Fruit fly (Drosophila melanogaster): ENCODE results near the gene Ir67b.

DNA sequence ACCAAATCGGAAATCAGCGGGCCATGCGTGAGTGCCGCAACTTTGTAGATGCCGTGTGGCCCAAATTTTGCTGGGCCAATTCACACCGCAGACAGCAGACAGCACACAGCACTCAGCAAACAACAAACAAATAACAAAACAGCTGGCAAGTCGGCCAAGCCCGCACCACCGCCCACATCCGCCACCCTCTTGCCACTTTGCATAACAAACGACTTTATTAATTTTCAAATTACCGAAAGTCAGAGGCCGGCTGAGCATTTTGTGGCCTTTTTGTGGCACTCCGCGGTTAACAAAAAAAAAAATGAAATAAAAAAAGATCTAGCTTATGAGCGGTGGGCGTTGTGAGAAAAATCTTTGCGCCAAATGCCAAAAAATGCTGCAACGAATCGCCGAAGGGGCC lies 17.9 kb upstream of the Ir67b start:
- TF ChIP-seq psq (optimal IDR thresholded peaks at IDR 0.05) (no peak), h (optimal IDR thresholded peaks at IDR 0.05) (no peak), Myc (optimal IDR thresholded peaks at IDR 0.05) (no peak), ttk (optimal IDR thresholded peaks at IDR 0.05) (no peak), Sin3A (optimal IDR thresholded peaks at IDR 0.05) (no peak), insv (optimal IDR thresholded peaks at IDR 0.05) (no peak)
